Fruit fly (Drosophila melanogaster) whole organism, larva: Measurements from ENCODE around the gene Cht2.

Experiments used
- noc ChIP-seq: fragments of 200-800 bp; sonication (Bioruptor generic); optimal IDR thresholded peaks from 3 replicates; lab custom pipeline; 2019; ENCODE audit warnings: missing biosample characterization, mild to moderate bottlenecking, missing genetic modification characterization, moderate library complexity

Gene Cht2

DNA sequence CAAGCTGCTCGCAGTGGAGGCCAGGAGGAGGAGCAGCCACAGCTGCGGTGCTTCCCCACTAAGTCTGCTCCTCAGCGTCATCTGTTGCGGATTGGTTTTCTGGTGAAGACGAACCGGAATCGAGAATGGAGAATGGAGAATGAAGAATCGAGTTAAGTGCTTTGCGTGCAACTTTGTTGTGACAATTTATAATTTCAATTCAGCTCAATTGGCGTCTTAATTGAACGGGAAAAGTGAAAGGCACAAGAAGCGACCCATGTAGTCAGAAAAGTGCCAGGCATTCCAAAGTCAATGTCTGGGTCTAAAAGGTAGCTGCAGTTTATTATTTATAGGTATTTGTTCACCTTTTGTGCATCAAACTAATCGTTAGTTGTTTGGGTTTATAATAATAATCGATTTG lies 1.5 kb downstream of the Cht2 start:
- no peak for TF ChIP-seq noc (tag; lab: Kevin White, UChicago)

DNA sequence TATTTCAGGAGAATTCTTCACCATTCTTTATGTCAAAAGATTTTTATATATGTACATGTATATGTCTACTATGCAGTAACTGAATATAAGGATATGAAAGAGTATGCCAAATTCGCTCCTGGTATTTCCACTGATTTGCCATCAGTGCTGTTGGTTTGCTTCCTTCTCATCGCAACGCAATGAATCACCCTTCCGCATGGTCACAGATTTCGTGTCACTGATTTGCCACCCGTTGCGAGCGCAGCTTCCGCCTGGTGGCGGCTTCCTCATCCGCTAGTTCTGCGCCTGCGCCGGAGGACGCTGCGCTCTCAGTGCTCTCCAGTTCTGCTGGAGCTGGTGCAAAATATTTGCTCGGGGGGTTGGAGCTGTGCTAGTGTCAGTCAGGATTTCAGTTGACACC lies 7.5 kb downstream of the Cht2 start:
- no peak for TF ChIP-seq noc (tag; lab: Kevin White, UChicago)

DNA sequence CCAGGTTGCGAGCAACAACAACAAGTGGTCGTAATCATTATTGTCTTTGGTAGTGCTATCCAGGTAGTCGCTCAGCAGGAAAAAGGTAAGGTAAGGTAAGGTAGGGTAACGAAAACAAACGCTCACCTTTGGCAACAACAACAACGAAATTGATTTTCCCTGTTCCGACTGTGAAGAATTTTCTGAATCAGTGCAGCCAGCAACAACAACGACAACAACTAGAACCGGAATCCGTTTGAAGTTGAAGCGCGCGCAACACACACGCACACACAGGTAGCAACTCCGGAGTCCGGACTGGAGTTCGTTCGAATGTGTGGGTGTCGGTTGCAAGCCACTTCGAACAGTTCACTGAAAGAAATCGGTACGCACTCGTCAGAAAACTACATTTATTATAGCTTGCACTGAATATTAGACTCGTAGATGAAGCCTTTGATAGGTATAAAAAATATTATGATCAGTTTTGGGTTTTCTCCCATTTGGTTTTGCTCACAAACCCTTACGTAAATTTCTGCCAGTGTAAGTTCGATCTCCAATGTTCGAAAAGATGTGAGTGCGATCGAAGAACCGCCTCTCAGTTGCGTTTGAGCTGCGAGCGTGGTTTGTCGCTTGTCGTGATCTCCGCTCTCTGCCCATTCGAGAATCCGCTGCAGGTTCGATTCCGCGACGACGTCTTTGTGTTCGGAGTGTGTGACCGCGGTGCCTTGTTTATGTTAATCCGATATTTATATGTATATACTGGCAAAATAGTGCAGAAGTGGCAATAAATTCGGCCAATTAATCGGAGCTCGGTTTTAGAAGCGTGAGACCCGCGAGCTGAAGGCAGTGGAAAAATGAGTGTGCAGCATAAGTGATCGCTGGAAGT lies 9.2 kb downstream of the Cht2 start, which contains the start of gene CG13921:
TSS of gene CG13921 (plus strand) at position 570 of the 862 bp plus-strand sequence.
- peak; percentile 95 for TF ChIP-seq noc (tag; lab: Kevin White, UChicago)

DNA sequence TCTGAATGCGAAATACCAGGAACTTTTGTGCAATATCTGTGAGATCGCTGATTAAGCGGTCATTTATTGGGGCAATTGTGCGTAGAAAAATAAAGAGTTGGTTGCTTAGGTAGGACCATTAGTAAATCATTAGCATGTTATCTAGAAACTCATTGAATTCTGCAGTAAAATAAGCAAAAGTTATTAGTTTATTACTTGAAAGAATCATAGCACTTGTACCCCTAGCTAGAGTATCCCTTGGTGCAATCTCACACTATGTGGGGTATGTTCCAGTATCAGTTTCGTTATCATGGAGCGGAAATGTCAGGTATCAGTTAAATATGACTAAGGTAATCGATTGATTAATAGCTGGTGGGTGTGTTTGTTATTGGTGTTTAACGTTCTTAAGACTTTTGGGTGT lies 10.3 kb downstream of the Cht2 start:
- TF ChIP-seq noc (tag; lab: Kevin White, UChicago): peak; percentile 74

DNA sequence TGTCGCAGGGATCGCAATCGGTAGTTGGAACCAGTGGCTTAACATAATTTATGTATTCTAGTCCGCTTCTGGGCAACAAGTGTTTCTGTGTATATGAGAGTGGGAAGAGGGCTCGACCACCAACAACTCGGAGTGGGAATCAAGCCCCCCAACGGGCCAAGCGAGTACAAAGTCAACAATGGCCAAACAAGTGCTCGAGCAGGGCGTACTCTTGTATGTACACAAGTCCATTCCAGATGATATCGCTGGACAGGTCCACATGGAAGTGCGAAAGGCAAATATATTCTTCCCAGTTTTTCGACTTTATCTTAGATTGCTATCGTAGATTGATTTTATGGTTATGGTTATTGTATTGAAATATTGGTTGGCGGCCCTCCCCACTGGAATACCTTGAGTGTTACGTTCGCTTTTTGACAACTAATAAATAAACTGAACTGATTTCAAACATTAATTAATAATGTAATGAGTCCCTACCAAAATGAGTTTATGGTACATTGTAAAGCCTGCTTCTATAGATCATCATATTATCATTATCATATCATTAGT lies 13.1 kb downstream of the Cht2 start:
- TF ChIP-seq noc (tag; lab: Kevin White, UChicago): no peak

DNA sequence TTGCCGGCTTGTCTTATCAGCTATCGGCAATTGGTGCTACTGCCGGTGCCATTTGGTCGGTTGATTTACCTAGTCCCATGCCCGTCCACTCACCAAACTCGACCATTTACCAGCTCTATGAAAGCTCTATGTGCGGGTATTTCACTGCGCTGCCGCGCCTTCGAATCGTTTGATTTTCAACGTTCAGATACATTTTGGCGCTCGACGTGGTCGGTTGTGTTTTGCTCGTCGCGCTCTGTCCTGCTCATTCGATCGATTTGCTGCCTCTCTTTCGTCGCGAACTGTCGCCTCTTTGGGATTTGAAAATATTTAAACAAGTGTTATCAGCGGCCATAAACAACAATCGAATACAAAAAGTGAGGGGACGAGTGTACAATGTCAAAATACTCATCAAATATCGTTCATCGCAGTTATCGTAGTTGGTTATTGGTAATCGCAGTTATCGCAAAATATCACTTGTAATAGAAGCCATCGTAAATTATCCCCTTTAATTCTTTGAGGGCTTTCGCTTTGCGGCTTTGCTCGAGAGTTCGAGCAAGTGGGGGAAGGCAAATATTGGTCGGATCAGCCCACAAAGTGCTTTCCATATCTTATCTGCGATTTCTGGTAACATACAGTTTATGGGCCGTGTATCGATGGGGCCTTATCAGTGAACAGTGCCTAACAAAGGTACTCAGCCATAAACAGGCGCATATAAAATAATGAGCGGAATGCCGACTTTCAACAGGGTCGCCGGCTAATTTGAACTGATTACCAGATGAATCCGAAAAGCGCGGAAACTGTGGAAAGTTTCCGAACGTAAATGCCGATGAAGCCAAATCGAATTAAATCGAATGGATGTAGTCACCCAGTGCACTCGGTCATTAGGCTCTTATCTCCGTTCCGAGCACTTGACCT lies 13.8 kb downstream of the Cht2 start:
- TF ChIP-seq noc (tag; lab: Kevin White, UChicago): peak; percentile 73

DNA sequence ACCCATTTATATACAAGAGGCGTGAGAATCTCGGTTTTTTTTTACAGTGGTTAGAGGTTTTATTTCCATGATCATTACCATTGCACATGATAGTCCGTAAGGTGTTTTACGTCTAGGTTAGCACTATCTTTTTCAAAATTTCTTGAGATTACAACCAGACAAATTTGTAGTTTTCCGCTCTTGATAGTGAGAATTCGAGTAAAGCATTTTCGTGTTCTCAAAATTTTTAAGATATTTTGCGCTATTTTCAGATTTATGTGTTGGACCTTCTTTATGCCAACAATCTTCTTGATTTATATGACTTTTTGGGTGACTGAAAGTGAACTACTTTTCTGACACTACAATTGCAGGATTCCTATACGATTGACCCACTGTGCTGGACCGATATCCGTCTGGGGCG lies 14.6 kb downstream of the Cht2 start:
- no peak for TF ChIP-seq noc (tag; lab: Kevin White, UChicago)

DNA sequence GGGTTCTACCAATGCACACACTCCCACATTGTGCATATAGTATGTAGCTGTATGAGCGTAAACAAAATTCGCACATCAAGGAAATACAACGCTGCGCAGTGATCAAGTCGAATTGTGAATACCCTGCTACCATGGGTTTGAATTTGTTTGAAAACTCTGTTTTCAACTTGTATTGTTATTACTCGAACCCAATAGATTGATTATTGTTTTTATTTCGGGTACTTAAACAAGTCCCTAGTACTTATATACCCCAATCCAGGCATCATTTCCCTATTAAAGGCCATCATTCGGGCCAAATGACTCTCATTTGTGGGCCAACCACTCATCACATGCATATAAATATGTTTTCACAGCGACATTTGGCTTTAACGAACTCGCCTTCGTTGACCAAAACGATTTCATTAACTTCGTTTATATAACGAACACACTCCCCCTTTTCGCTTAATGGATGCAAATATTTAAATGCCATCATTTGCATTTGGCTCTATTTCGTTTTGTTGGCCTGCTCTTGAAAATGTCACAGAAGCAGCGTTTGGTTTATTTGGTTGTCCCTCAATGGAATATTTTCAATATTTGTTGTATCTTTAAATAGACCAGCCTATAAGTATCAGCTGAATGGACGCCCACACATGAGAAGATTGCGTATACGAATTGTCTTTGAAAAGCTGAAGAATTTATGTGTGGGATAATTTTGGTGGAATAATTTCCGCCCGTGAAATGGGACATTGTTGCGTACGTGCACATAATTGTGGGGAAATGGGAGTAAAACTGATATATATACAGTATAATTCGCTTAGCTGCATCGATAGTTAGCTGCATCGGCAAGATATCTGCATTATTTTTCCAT lies 15.4 kb downstream of the Cht2 start:
- TF ChIP-seq noc (tag; lab: Kevin White, UChicago): no peak

DNA sequence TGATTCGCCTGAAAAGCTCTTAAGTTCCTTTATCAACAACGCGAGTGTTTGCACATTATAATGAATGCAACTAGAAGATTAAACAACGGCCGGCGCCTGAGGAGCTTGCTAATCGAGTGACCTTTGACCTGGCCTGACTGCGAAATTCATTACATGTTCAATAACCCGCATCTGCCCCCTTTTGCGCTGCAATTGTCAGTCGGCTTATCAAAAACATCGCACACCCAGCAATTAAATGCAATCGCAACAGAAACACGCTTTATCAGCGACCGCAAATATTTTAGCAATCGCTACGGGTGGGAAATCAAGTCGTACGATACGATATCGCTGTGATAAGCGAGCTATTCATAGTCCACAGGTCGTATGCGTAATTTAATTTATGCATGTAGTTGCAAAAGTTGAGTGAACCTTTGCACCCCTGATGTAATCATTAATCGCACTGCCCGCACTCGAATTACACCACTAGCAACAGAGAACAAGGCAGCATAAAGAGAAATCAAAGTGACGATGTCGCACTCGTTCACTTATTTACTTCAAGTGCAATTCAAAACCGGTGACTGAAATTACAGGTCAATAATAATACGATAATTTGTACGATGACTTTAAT lies 16.1 kb downstream of the Cht2 start:
- no peak for TF ChIP-seq noc (tag; lab: Kevin White, UChicago)

DNA sequence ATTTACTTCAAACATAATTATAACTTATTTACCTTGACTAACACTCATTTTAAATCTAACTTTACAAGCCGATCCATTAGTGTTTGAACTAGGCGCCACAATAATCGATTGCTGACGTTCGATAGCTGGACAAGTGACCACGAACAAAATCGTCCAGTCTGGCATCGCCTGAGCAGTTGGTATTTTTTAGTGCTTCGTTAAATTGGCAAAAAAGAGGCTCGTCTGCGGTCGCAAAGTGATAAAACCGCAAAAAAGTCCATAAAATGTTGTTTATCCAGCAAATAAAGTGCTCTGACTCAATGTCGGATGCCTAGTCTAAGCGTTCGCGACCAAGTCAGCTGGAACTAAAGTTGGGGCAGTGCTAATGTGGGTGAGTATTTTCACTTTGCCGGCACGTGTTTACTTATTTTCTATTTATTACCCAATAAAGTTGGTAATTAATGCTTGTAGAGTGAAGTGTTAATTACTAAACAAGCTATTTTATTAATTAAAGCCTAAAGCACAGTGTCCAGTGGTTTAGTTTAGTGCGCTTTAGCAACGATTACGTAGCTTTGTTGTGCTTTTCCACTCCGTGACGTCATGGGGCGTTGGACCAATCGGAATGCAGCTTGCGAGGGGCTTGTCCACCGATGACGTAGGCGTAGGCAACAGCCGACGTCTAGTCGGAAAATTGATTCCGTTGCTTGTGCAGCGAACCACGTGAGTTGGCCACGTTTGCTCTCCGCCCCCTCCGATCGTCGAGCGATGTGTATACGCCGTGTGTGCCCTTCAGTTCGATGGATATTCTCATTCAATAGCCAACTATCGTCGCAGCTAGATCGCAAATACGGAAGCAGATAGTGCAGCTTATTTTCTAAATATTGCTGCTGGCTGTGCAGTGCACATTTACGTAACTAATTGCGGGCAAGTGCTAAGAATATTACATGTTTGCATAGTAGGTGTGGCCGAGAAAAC lies 17.1 kb downstream of the Cht2 start, which contains the start of gene Gk2:
TSS of gene Gk2 (plus strand) at position 33 of the 954 bp plus-strand sequence.
- no peak for TF ChIP-seq noc (tag; lab: Kevin White, UChicago)

DNA sequence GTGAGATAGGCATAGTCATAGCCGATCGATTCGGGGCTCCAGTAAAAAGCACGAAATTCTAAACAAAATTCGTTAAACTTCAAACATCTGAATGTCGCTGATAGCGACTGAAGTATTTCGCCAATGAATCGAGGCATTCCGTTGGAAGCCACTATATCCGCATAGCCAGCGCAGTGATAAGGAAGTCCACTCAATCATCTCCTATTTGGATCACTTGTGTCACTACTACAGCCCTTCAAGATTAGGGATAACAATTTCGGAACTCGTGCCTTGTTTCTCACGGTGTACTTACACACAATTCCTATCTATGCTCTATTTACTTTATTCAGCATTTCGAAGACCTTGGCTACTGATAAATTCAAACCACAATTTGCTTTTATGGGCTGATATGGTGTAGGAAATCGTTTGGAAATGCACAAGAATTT lies 17.8 kb downstream of the Cht2 start, which contains the start of gene PIG-Wb:
TSS of gene PIG-Wb (minus strand) at position 209 of the 425 bp plus-strand sequence.
- peak; percentile 50 for TF ChIP-seq noc (tag; lab: Kevin White, UChicago)

DNA sequence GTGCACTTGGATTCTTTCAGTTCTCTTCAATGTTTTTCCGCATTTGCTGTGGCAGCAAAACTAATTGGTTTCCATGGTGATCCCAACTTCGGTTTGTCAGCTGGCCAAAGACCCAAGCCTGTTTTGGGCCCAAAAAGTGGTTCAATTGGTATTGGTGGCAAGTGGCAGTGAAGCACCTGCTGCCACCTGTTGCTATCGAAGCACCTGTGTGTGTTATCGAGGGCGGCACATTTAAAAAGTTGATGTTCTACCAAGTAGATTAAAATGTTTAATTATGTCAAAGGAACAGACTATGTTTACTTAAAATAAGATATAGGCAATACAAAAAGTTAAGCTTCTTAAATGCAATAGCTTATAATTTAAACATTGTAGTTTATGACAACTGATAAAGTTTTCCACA lies 20.1 kb downstream of the Cht2 start, which contains the start of gene Oseg4:
TSS of gene Oseg4 (minus strand) at position 165 of the 400 bp plus-strand sequence.
- no peak for TF ChIP-seq noc (tag; lab: Kevin White, UChicago)

DNA sequence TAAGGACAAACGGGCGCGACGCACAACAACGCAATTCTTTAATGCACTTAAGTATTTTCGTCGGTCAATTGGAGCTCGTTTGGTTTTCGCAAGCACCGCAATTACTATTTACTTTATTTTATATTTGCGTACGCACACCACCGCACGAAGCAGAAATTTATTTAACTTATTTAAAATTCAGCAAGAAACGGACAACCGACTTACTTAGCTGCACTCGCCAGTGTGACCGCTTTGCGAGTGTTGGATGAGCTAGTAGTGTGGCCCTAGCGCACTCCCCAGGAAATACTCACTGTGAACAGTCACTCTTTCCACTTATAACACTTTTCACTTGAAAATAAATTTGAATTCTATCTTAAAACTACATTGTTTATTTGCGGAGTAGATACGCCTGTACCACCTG lies 24.9 kb downstream of the Cht2 start, which contains the start of gene drpr:
TSS of gene drpr (minus strand) at position 235 of the 400 bp plus-strand sequence.
- peak; percentile 5 for TF ChIP-seq noc (tag; lab: Kevin White, UChicago)
